Worm (Caenorhabditis elegans) whole organism, mixed stage, embryonic: ENCODE measurements around the gene rpoa-12.

Source experiments
- bed-3 ChIP-seq: fragments of 200-800 bp; sonication (Bioruptor generic); optimal IDR thresholded peaks from 3 replicates; lab custom pipeline; 2018; ENCODE audit warnings: mild to moderate bottlenecking, missing genetic modification characterization, moderate library complexity, missing compliant biosample characterization
- ceh-39 ChIP-seq: fragments of 150-350 bp; optimal IDR thresholded peaks from 2 replicates; lab custom pipeline; 2014; ENCODE audit warnings: missing biosample characterization, missing genetic modification characterization
- ceh-43 ChIP-seq: fragments of 200-800 bp; sonication (Bioruptor generic); optimal IDR thresholded peaks from 2 replicates; lab custom pipeline; 2018; ENCODE audit warnings: mild to moderate bottlenecking, missing genetic modification characterization, moderate library complexity, missing compliant biosample characterization
- elt-1 ChIP-seq: sonication (generic microtip); optimal IDR thresholded peaks from 2 replicates; lab custom pipeline; 2017; ENCODE audit warnings: missing genetic modification characterization, mild to moderate bottlenecking, missing compliant biosample characterization, antibody characterized with exemption, moderate library complexity, borderline replicate concordance; ENCODE audit not compliant: insufficient read depth
- flh-1 ChIP-seq: fragments of 200-800 bp; sonication (Bioruptor generic); optimal IDR thresholded peaks from 2 replicates; lab custom pipeline; 2018; ENCODE audit warnings: mild to moderate bottlenecking, missing genetic modification characterization, moderate library complexity, missing compliant biosample characterization
- hlh-1 ChIP-seq: fragments of 150-350 bp; optimal IDR thresholded peaks from 2 replicates; lab custom pipeline; 2014; ENCODE audit warnings: missing biosample characterization, missing genetic modification reagents, missing genetic modification characterization
- lin-13 ChIP-seq: fragments of 150-350 bp; optimal IDR thresholded peaks from 2 replicates; lab custom pipeline; 2014; ENCODE audit warnings: missing biosample characterization, missing genetic modification characterization
- pha-4 ChIP-seq: fragments of 150-350 bp; optimal IDR thresholded peaks from 2 replicates; lab custom pipeline; 2018; ENCODE audit warnings: missing biosample characterization, missing genetic modification reagents, missing genetic modification characterization
- snpc-4 ChIP-seq: fragments of 150-350 bp; optimal IDR thresholded peaks from 2 replicates; lab custom pipeline; 2014; ENCODE audit warnings: missing biosample characterization, missing genetic modification characterization
- unc-39 ChIP-seq: fragments of 150-350 bp; optimal IDR thresholded peaks from 2 replicates; lab custom pipeline; 2014; ENCODE audit warnings: missing biosample characterization, missing genetic modification characterization
- unc-62 ChIP-seq: fragments of 150-350 bp; optimal IDR thresholded peaks from 2 replicates; lab custom pipeline; 2014; ENCODE audit warnings: missing biosample characterization, missing genetic modification reagents, missing genetic modification characterization
- ztf-11 ChIP-seq: fragments of 150-350 bp; optimal IDR thresholded peaks from 2 replicates; lab custom pipeline; 2014; ENCODE audit warnings: missing biosample characterization, missing genetic modification characterization

rpoa-12 gene

DNA sequence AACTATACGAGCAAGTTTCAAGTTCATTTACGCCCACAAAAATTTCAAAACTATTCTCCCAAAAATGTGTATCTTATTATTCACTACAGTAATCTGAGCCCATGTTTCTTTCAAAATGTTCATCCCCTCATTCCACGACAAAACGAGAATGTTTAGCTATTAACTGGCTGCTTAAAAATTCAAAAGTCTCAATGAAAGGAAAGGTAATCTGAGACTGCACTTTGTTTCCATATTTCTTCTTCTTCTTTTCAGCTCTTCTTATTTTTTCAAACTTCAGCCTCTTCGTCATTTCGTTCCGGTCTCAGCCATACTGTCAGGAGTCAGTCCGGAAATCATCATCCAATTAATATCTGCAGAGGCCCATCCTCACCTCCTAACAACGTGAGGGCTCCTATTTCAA, 50.3 kb downstream of the rpoa-12 start, which contains the start of gene unc-39:
Gene unc-39 (plus strand): TSS at position 301 of the 400 bp plus-strand sequence.
- TF ChIP-seq bed-3 (GFP tag; lab: Kevin White, UChicago) (no peak), unc-62 (no peak), elt-1 (tag; lab: Kevin White, UChicago) (no peak), flh-1 (GFP tag; lab: Kevin White, UChicago) (no peak), snpc-4 (tag; lab: Kevin White, UChicago) (no peak), ceh-39 (tag; lab: Kevin White, UChicago) (no peak), ceh-43 (GFP tag; lab: Kevin White, UChicago) (no peak), unc-39 (no peak), ztf-11 (no peak), pha-4 (tag; lab: Kevin White, UChicago) (no peak), lin-13 (tag; lab: Kevin White, UChicago) (no peak), hlh-1 (tag; lab: Kevin White, UChicago) (no peak)
